Fruit fly (Drosophila melanogaster): Measurements from ENCODE around the gene Pde9.

dm6 chrX:12896393-12896792, 734 bp downstream of the Pde9 start:
- TF ChIP-seq CG8478 (optimal IDR thresholded peaks at IDR 0.05) (no peak), EcR (GFP tag; optimal IDR thresholded peaks at IDR 0.05) (no peak), Dll (optimal IDR thresholded peaks at IDR 0.05) (no peak), psq (optimal IDR thresholded peaks at IDR 0.05) (no peak), pan (optimal IDR thresholded peaks at IDR 0.05) (no peak)
